Worm (Caenorhabditis elegans): ENCODE data around the gene C56G2.5.

Gene C56G2.5

ce11 chrIII:6362323-6362922, 38.4 kb upstream of the C56G2.5 start:
- TF ChIP-seq elt-1 (tag; optimal IDR thresholded peaks at IDR 0.05) = peak; percentile 56
- no peak for TF ChIP-seq fkh-10 (GFP tag; optimal IDR thresholded peaks at IDR 0.05)
- no peak for TF ChIP-seq eor-1 (tag; optimal IDR thresholded peaks at IDR 0.05)
- no peak for TF ChIP-seq egl-5 (tag; optimal IDR thresholded peaks at IDR 0.05)
- TF ChIP-seq ceh-28 (tag; optimal IDR thresholded peaks at IDR 0.05) = no peak
- TF ChIP-seq elt-3 (tag; optimal IDR thresholded peaks at IDR 0.05) = no peak
- TF ChIP-seq nhr-23 (tag; optimal IDR thresholded peaks at IDR 0.05) = peak; percentile 56
- no peak for TF ChIP-seq sea-2 (GFP tag; optimal IDR thresholded peaks at IDR 0.05)
- no peak for TF ChIP-seq tbx-2 (tag; optimal IDR thresholded peaks at IDR 0.05)
- peak; percentile 40 for TF ChIP-seq jun-1 (tag; optimal IDR thresholded peaks at IDR 0.05)
- peak; percentile 71 for TF ChIP-seq nhr-43 (tag; optimal IDR thresholded peaks at IDR 0.05; ENCODE audit: poor library complexity, severe bottlenecking)
- no peak for TF ChIP-seq ztf-4 (tag; optimal IDR thresholded peaks at IDR 0.05)
- peak; percentile 33 for TF ChIP-seq nfya-1 (tag; optimal IDR thresholded peaks at IDR 0.05; ENCODE audit: insufficient read depth)
- peak; percentile 37 for TF ChIP-seq pha-4 (tag; optimal IDR thresholded peaks at IDR 0.05)
- peak; percentile 31 for TF ChIP-seq ama-1 (optimal IDR thresholded peaks at IDR 0.05)
- TF ChIP-seq lin-15B (tag; optimal IDR thresholded peaks at IDR 0.05) = no peak
- no peak for TF ChIP-seq R02D3.7 (tag; optimal IDR thresholded peaks at IDR 0.05)
- peak; percentile 51 for TF ChIP-seq nhr-25 (tag; optimal IDR thresholded peaks at IDR 0.05)
- no peak for TF ChIP-seq ceh-16 (tag; optimal IDR thresholded peaks at IDR 0.05)
- TF ChIP-seq fos-1 (tag; optimal IDR thresholded peaks at IDR 0.05) = peak; percentile 7
- no peak for TF ChIP-seq unc-62 (GFP tag; optimal IDR thresholded peaks at IDR 0.05)
- no peak for TF ChIP-seq ceh-9 (tag; optimal IDR thresholded peaks at IDR 0.05)
- no peak for TF ChIP-seq nhr-12 (tag; optimal IDR thresholded peaks at IDR 0.05)
- TF ChIP-seq lsy-12 (tag; optimal IDR thresholded peaks at IDR 0.05) = no peak
- no peak for TF ChIP-seq hmg-11 (tag; optimal IDR thresholded peaks at IDR 0.05)
- no peak for TF ChIP-seq nhr-77 (tag; optimal IDR thresholded peaks at IDR 0.05)
- TF ChIP-seq skn-1 (tag; optimal IDR thresholded peaks at IDR 0.05) = no peak
- no peak for TF ChIP-seq snpc-4 (tag; optimal IDR thresholded peaks at IDR 0.05)

ce11 chrIII:6361560-6361959, 37.5 kb upstream of the C56G2.5 start:
- TF ChIP-seq nhr-237 (tag; optimal IDR thresholded peaks at IDR 0.05) (no peak), elt-2 (tag; optimal IDR thresholded peaks at IDR 0.05) (peak; percentile 97), pha-4 (tag; optimal IDR thresholded peaks at IDR 0.05) (peak; percentile 59), skn-1 (tag; optimal IDR thresholded peaks at IDR 0.05) (peak; percentile 21), pqm-1 (tag; optimal IDR thresholded peaks at IDR 0.05) (peak; percentile 98), snpc-4 (tag; optimal IDR thresholded peaks at IDR 0.05) (no peak), jun-1 (tag; optimal IDR thresholded peaks at IDR 0.05) (peak; percentile 19), ceh-82 (tag; optimal IDR thresholded peaks at IDR 0.05) (no peak)

ce11 chrIII:6360825-6361224, 36.8 kb upstream of the C56G2.5 start:
- peak; percentile 24 for TF ChIP-seq elt-1 (tag; optimal IDR thresholded peaks at IDR 0.05)
- peak; percentile 61 for TF ChIP-seq elt-2 (tag; optimal IDR thresholded peaks at IDR 0.05)
- TF ChIP-seq nhr-43 (tag; optimal IDR thresholded peaks at IDR 0.05; ENCODE audit: poor library complexity, severe bottlenecking) = peak; percentile 29
- peak; percentile 52 for TF ChIP-seq nhr-23 (tag; optimal IDR thresholded peaks at IDR 0.05)
- no peak for TF ChIP-seq egl-5 (tag; optimal IDR thresholded peaks at IDR 0.05)

ce11 chrIII:6360114-6360513, 36.1 kb upstream of the C56G2.5 start:
- no peak for TF ChIP-seq fkh-2 (tag; optimal IDR thresholded peaks at IDR 0.05)
- TF ChIP-seq lin-39 (tag; optimal IDR thresholded peaks at IDR 0.05) = peak; percentile 44
- no peak for TF ChIP-seq zag-1 (tag; optimal IDR thresholded peaks at IDR 0.05)
- peak; percentile 42 for TF ChIP-seq nhr-43 (tag; optimal IDR thresholded peaks at IDR 0.05; ENCODE audit: poor library complexity, severe bottlenecking)
- TF ChIP-seq nfya-1 (tag; optimal IDR thresholded peaks at IDR 0.05; ENCODE audit: insufficient read depth) = peak; percentile 42
- TF ChIP-seq elt-1 (tag; optimal IDR thresholded peaks at IDR 0.05) = peak; percentile 49
- no peak for TF ChIP-seq nhr-76 (tag; optimal IDR thresholded peaks at IDR 0.05)
- TF ChIP-seq mml-1 (tag; optimal IDR thresholded peaks at IDR 0.05) = no peak

All from whole organism, L3 larva.